Fruit fly (Drosophila melanogaster): ENCODE measurements around the gene CG33332.

The CG33332 gene

DNA sequence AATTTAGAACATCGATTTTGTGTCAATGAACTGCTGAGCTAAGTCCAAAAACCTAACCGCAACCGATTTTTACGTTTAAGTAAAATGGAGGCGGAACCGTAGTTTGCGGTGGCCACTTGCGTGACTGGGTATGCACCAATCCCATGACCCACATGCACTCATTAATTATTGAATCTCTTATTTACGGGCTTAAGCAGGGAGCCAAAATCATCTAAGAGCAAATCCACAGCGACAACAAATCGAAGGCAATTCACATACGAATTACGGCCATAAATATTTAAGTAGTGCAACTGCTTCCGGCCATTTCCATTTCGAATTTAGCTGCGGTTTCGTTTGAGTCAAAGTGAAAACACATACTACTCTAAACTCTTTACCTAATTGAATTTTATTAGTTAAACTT is 21.4 kb upstream of the CG33332 start:
- TF ChIP-seq CG14711 (tag; optimal IDR thresholded peaks at IDR 0.05) (no peak), Clk (GFP tag; optimal IDR thresholded peaks at IDR 0.05) (no peak), CG5204 (GFP tag; optimal IDR thresholded peaks at IDR 0.05) (no peak), CG11617 (GFP tag; optimal IDR thresholded peaks at IDR 0.05) (no peak), CG12768 (GFP tag; optimal IDR thresholded peaks at IDR 0.05) (no peak), Hr96 (GFP tag; optimal IDR thresholded peaks at IDR 0.05) (no peak), pad (GFP tag; optimal IDR thresholded peaks at IDR 0.05) (no peak), CG7045 (GFP tag; optimal IDR thresholded peaks at IDR 0.05) (no peak), CG7101 (tag; optimal IDR thresholded peaks at IDR 0.05) (no peak), cic (GFP tag; optimal IDR thresholded peaks at IDR 0.05) (no peak), bab1 (GFP tag; optimal IDR thresholded peaks at IDR 0.05) (no peak), ovo (GFP tag; optimal IDR thresholded peaks at IDR 0.05) (no peak)

DNA sequence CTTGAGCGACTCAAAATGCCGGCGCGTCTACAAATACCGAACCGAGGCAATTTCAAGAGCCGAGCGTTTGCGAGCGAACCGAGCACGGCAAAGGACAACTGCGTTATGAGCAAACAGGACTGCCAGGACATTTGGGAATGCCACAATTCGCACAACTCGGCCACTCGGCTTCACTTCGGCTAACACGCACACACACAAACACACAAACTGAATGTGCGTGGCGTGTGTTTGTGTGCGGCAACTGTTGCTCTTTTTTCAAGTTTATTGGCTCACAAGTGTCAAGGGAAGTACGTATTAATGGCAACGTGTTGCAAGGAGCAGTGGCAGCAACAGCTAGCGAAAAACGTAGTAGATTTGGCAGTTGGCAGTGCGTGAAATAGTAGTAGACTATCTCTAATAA is 12.9 kb upstream of the CG33332 start:
- TF ChIP-seq cnc (optimal IDR thresholded peaks at IDR 0.05) (no peak), kay (GFP tag; ENCODE audit: borderline replicate concordance) (no peak), CG12768 (GFP tag; optimal IDR thresholded peaks at IDR 0.05) (no peak), pad (GFP tag; optimal IDR thresholded peaks at IDR 0.05) (no peak), tj (GFP tag; optimal IDR thresholded peaks at IDR 0.05) (no peak), Crg-1 (GFP tag; optimal IDR thresholded peaks at IDR 0.05) (no peak), cic (GFP tag; optimal IDR thresholded peaks at IDR 0.05) (no peak), CG5204 (GFP tag; optimal IDR thresholded peaks at IDR 0.05) (no peak), CG7101 (tag; optimal IDR thresholded peaks at IDR 0.05) (no peak), Mnt (GFP tag; optimal IDR thresholded peaks at IDR 0.05) (no peak)

DNA sequence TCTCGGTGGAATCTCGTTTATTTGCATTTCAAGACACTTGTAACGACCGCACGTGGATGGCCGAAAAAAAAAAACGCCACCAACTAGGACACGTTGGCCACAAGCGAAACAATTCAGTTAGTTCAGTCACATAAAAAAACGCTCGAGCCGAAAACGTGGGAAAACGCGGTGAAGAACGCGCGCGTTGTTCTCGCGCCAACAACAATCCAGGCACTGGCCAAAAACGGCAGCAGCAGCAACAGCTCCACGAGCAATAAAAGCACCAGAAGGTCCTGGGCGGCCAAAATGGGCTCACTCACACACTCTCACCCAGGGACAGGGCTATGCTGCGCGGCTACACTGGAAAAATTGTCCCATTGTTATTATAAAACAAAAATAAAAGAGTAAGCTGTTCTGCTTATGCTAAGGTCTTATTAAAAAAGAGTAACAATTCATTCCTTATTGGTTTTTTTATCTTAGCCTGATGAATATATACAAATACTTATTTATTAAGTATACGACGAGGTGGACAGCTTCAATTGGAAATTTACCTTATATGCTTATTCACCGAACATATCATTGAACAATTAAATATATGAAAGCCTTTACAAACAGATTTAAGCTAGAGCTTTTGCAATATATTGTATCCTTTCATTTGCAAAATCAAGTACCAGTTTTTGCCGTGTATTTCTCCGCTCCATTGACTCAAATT is 10.8 kb upstream of the CG33332 start, which contains the start of gene btsz:
btsz (minus strand) TSS at position 215 of the 691 bp plus-strand sequence.
- TF ChIP-seq CG7045 (GFP tag; optimal IDR thresholded peaks at IDR 0.05) = peak; percentile 34
- peak; percentile 50 for TF ChIP-seq CG12768 (GFP tag; optimal IDR thresholded peaks at IDR 0.05)
- TF ChIP-seq Crg-1 (GFP tag; optimal IDR thresholded peaks at IDR 0.05) = no peak
- peak; percentile 7 for TF ChIP-seq Clk (GFP tag; optimal IDR thresholded peaks at IDR 0.05)

DNA sequence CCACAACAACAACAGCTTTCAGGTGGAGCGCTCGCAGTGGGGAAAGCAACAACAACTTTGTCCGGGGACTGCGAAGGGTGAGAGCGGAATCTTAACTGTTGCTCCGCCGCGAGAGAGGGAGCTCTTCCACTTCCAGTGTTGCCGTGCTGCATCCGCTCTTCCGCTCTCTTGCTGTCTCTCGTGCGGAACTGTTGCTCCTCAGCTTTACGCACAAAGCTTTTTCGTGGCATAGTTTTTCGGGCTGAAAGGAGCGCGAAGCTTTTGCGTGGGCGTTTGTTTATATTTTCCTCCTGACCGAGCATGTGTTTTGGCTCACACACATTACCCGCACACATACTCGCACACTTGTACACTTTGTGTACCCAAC is 10.3 kb upstream of the CG33332 start:
- TF ChIP-seq cic (GFP tag; optimal IDR thresholded peaks at IDR 0.05) (peak; percentile 29), CG33017 (tag; optimal IDR thresholded peaks at IDR 0.05) (no peak)

DNA sequence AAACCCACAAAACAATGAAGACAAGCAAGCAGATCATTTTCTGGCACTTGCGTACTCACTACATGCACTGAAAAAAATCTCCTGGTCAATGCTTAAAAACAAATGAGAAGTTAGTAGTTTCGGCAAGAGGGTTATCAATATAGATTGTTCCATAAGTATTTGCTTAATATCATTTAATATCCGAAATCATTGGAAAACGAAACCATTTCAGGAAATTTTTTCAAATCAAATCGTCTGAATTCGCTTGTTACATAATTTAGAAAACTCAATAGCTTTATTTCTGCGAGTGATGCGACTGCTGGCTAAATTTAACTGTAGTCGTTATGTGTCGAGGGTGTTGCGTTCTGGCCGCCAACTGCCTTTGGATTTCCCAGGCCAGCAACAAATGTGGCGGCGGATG is 8.1 kb upstream of the CG33332 start:
- TF ChIP-seq CG14711 (tag; optimal IDR thresholded peaks at IDR 0.05) (no peak), Clk (GFP tag; optimal IDR thresholded peaks at IDR 0.05) (no peak), pad (GFP tag; optimal IDR thresholded peaks at IDR 0.05) (no peak)

DNA sequence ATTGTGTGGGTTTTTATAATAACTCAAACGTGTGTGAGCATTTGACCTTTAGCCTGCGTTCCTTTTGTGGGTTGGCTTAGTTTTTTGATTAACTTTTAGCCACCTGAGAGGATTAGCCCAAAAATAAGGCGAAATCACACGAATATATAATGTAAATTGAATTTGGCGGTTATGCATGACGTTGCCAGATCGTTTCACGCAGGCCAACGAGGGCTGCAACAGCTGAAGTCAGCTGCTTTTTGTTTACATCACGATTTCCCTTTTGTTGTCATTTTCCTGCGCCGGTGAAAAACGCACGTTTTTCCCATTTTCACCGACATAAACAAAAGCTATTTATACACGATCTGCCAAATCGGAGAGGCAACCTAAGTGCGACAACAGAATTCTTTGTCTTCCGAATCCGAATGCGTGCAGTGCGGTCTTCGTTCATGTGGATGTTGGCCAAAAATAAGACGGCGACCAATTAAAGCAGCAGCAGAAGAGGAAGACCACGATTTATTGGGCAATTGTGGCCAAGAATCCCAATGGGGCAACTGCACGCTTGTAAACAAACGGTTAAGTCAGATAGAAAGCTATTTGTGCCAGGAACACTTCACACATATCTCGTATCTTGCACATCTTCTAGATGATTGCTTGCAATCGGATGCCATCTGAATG is 6.9 kb upstream of the CG33332 start, which contains the start of gene CG3631:
CG3631 (plus strand) TSS at position 251 of the 657 bp plus-strand sequence.
- TF ChIP-seq bab1 (GFP tag; optimal IDR thresholded peaks at IDR 0.05) (peak; percentile 21), cic (GFP tag; optimal IDR thresholded peaks at IDR 0.05) (no peak), Mnt (GFP tag; optimal IDR thresholded peaks at IDR 0.05) (peak; percentile 94), Crg-1 (GFP tag; optimal IDR thresholded peaks at IDR 0.05) (no peak)

DNA sequence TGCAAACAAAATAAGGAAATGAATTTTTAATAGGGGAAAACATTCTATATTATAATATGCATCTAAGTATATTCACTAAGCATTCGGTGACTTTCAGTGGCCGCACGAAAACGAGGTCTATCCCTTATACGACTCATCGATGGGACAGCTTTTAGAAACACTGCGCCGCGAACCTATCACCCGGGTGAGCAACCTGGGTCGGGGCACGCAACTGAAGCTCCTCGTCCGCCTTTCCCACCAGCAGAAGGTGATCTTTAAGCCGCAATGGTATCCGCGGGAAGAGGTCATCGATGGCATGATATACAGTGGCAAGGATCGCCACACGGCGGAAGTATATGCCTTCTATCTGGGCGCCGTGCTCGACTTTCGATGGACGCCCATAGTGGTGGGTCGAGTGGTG is 5.4 kb upstream of the CG33332 start:
- TF ChIP-seq CG14711 (tag; optimal IDR thresholded peaks at IDR 0.05) = no peak
- TF ChIP-seq CG11617 (GFP tag; optimal IDR thresholded peaks at IDR 0.05) = no peak
- no peak for TF ChIP-seq bab1 (GFP tag; optimal IDR thresholded peaks at IDR 0.05)
- TF ChIP-seq CG12768 (GFP tag; optimal IDR thresholded peaks at IDR 0.05) = no peak
- TF ChIP-seq CG5204 (GFP tag; optimal IDR thresholded peaks at IDR 0.05) = no peak

DNA sequence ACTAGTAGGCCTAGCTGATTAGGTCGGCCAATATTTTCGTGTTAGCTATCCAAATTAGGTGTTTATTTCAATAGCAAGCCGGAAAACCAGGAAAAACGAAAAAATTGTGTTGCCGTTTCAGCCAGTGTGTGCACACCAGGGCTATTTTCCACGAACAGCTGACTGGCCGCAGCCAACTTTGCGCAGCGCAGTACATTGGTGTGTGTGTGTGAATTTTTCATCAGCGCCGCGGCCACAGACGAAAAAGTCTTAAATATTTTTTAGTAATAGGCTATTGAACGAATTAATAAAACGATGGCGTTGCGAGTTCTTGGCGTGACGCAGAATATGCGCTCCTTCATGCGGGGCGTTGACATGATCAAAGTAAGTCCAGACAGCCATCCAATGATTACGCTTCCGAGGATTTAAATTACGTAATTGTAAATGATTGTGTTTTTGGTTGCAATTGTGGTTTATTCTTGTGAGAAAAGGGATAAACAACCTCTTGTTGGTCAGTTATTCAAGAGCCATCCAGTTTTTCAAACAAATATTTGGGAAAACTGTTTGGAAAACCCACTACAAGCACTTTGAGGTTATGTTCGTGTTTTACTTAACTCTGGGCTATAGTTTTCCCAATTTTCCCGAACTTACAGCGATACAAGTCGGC is 3.9 kb downstream of the CG33332 start, which contains the start of the genes CycC and UQCR-C1:
CycC (minus strand) TSS at position 142 of the 646 bp plus-strand sequence.
UQCR-C1 (plus strand) TSS at position 168 of the 646 bp plus-strand sequence.
- TF ChIP-seq bab1 (GFP tag; optimal IDR thresholded peaks at IDR 0.05) (peak; percentile 70), cnc (optimal IDR thresholded peaks at IDR 0.05) (no peak), CG7101 (tag; optimal IDR thresholded peaks at IDR 0.05) (peak; percentile 19), ovo (GFP tag; optimal IDR thresholded peaks at IDR 0.05) (no peak), pad (GFP tag; optimal IDR thresholded peaks at IDR 0.05) (no peak), toe (GFP tag; optimal IDR thresholded peaks at IDR 0.05) (no peak), tj (GFP tag; optimal IDR thresholded peaks at IDR 0.05) (no peak), Mnt (GFP tag; optimal IDR thresholded peaks at IDR 0.05) (no peak)
